Worm (Caenorhabditis elegans): Measurements from ENCODE around the gene C55B6.1.

DNA sequence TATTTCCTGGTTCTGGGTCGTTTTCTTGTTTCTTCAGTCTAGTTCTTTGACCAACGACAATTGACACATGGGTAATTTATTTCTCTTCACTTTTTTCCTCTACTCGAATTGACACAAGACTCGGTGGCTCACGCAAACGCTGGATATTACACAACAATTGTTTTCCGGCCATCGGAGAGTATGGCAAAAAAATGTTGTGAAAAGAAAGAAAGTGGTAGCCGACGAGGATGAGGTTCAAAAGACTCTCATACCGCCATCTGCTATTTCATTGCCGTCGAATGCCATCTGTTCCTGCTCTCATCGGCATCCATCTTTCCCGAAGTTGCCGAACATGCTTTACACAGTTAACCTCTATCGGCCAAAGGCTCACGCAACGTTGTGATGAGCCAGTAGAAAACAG is 36.6 kb downstream of the C55B6.1 start:
- TF ChIP-seq snpc-4 (tag; optimal IDR thresholded peaks at IDR 0.05) (no peak), unc-62 (GFP tag; optimal IDR thresholded peaks at IDR 0.05) (peak; percentile 50), nhr-12 (tag; optimal IDR thresholded peaks at IDR 0.05) (no peak), lsy-2 (tag; optimal IDR thresholded peaks at IDR 0.05) (no peak), elt-3 (tag; optimal IDR thresholded peaks at IDR 0.05) (no peak), unc-39 (tag; optimal IDR thresholded peaks at IDR 0.05) (no peak), mls-2 (tag; optimal IDR thresholded peaks at IDR 0.05) (no peak), lin-13 (tag; optimal IDR thresholded peaks at IDR 0.05) (no peak), pha-4 (tag; optimal IDR thresholded peaks at IDR 0.05) (no peak), nhr-76 (tag; optimal IDR thresholded peaks at IDR 0.05) (no peak), mep-1 (tag; optimal IDR thresholded peaks at IDR 0.05) (no peak), ces-1 (GFP tag; optimal IDR thresholded peaks at IDR 0.05) (no peak), elt-1 (tag; optimal IDR thresholded peaks at IDR 0.05; ENCODE audit: borderline replicate concordance, insufficient read depth) (no peak), mab-5 (tag; optimal IDR thresholded peaks at IDR 0.05) (no peak)

All from whole organism, mixed stage, embryonic.